Worm (Caenorhabditis elegans): ENCODE measurements around the gene sru-23.

sru-23 gene

DNA sequence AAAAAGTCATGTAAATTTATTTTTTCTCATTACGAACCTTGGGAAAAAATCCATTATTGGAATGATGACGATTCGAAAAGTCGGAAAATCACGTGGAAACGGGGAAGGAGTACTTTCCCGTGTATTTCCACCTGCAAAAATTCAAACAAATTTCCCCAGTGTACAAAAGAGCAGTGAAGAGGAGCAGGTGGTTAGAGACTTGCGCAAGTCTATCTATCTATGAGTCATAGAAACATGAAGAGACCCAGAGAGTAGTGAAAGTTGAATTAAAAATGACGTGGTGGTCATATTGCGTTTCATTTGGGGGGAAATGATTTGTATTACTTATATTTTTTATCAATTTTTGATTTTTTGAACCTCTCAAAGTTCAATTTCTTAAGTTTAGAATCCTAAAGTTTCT is 28.0 kb upstream of the sru-23 start, which contains the start of gene nhr-50 (continued):
- TF ChIP-seq hif-1 (tag; optimal IDR thresholded peaks at IDR 0.05) (no peak), fos-1 (tag; optimal IDR thresholded peaks at IDR 0.05) (no peak), rbr-2 (tag; optimal IDR thresholded peaks at IDR 0.05) (no peak), aly-2 (tag; optimal IDR thresholded peaks at IDR 0.05) (no peak), ama-1 (optimal IDR thresholded peaks at IDR 0.05) (no peak), sdz-12 (GFP tag; optimal IDR thresholded peaks at IDR 0.05) (no peak), madf-5 (GFP tag; IDR thresholded peaks at IDR 0.05) (no peak), duxl-1 (tag; optimal IDR thresholded peaks at IDR 0.05; ENCODE audit: poor library complexity) (no peak), daf-12 (tag; optimal IDR thresholded peaks at IDR 0.05) (no peak), lin-13 (GFP tag; optimal IDR thresholded peaks at IDR 0.05) (no peak), mep-1 (tag; optimal IDR thresholded peaks at IDR 0.05) (no peak), nhr-48 (tag; optimal IDR thresholded peaks at IDR 0.05) (peak; percentile 44), daf-19 (GFP tag; conservative IDR thresholded peaks at IDR 0.05) (0 out of 2 replicates have a peak, but pooled peaks have one; percentile 51), zfp-2 (tag; optimal IDR thresholded peaks at IDR 0.05) (no peak), ctbp-1 (GFP tag; IDR thresholded peaks at IDR 0.05) (no peak), nhr-42 (GFP tag; IDR thresholded peaks at IDR 0.05) (no peak), tag-97 (GFP tag; IDR thresholded peaks at IDR 0.05) (no peak), F44E2.7 (GFP tag; IDR thresholded peaks at IDR 0.05) (no peak), ZK546.5 (tag; optimal IDR thresholded peaks at IDR 0.05) (no peak), lin-29 (GFP tag; IDR thresholded peaks at IDR 0.05) (no peak), mdl-1 (tag; optimal IDR thresholded peaks at IDR 0.05) (peak; percentile 1 to 73), arid-1 (GFP tag; conservative IDR thresholded peaks at IDR 0.05) (0 out of 2 replicates have a peak, but pooled peaks have one; percentile 8), snpc-1.2 (GFP tag; IDR thresholded peaks at IDR 0.05) (no peak), aha-1 (tag) (peak; percentile 39), nhr-237 (tag; optimal IDR thresholded peaks at IDR 0.05) (no peak), egl-43 (GFP tag; IDR thresholded peaks at IDR 0.05) (no peak), zip-11 (GFP tag; IDR thresholded peaks at IDR 0.05) (no peak), R02D3.7 (tag; optimal IDR thresholded peaks at IDR 0.05) (no peak), Y75B8A.6 (GFP tag; IDR thresholded peaks at IDR 0.05) (no peak), vab-7 (GFP tag; IDR thresholded peaks at IDR 0.05) (no peak), zag-1 (tag; optimal IDR thresholded peaks at IDR 0.05) (no peak), ztf-7 (tag; optimal IDR thresholded peaks at IDR 0.05) (no peak), pqm-1 (tag; optimal IDR thresholded peaks at IDR 0.05) (peak; percentile 35), lin-15B (tag; optimal IDR thresholded peaks at IDR 0.05) (no peak), nhr-76 (tag; optimal IDR thresholded peaks at IDR 0.05) (no peak), cey-2 (tag; optimal IDR thresholded peaks at IDR 0.05; ENCODE audit: borderline replicate concordance, insufficient read depth) (no peak), unc-39 (tag; optimal IDR thresholded peaks at IDR 0.05) (no peak), nhr-10 (tag; optimal IDR thresholded peaks at IDR 0.05) (no peak), gei-8 (GFP tag; optimal IDR thresholded peaks at IDR 0.05) (no peak), zip-2 (tag; optimal IDR thresholded peaks at IDR 0.05) (no peak), spr-1 (tag; optimal IDR thresholded peaks at IDR 0.05) (no peak), lin-39 (tag; optimal IDR thresholded peaks at IDR 0.05) (no peak), jun-1 (tag; optimal IDR thresholded peaks at IDR 0.05) (peak; percentile 18), Y48G9A.11 (GFP tag; IDR thresholded peaks at IDR 0.05) (no peak), snpc-4 (tag; optimal IDR thresholded peaks at IDR 0.05) (no peak), hlh-11 (tag; optimal IDR thresholded peaks at IDR 0.05) (no peak), ztf-11 (tag; optimal IDR thresholded peaks at IDR 0.05) (no peak), mxl-3 (GFP tag; optimal IDR thresholded peaks at IDR 0.05) (peak; percentile 14), pha-4 (GFP tag; IDR thresholded peaks at IDR 0.05) (no peak), pha-4 (tag; optimal IDR thresholded peaks at IDR 0.05) (peak; percentile 86), madf-9 (GFP tag; conservative IDR thresholded peaks at IDR 0.05) (no peak), lin-1 (GFP tag; IDR thresholded peaks at IDR 0.05) (no peak), dve-1 (tag; optimal IDR thresholded peaks at IDR 0.05; ENCODE audit: insufficient read depth) (peak; percentile 85), T26A8.4 (GFP tag; IDR thresholded peaks at IDR 0.05) (no peak)
